Worm (Caenorhabditis elegans) whole organism, L1 larva: ENCODE measurements around the gene F59A1.6.
A peak's percentile ranks its signal among the peaks of the same experiment; 100 is the strongest.

ENCODE experiments used
- Y116A8C.19 ChIP-seq: sonication (generic microtip); optimal IDR thresholded peaks from 2 replicates; lab custom pipeline; 2016; ENCODE audit warnings: missing compliant biosample characterization, missing genetic modification characterization, borderline replicate concordance
- ama-1 ChIP-seq: fragments of 150-350 bp; optimal IDR thresholded peaks from 2 replicates; lab custom pipeline; 2014
- blmp-1 ChIP-seq: fragments of 150-350 bp; optimal IDR thresholded peaks from 2 replicates; lab custom pipeline; 2014; ENCODE audit warnings: missing biosample characterization, missing genetic modification characterization
- ceh-82 ChIP-seq, 3 experiments: fragments of 150-350 bp in 1 of 3; sonication (generic microtip) in 2 of 3; optimal IDR thresholded peaks; 2 replicates each; lab custom pipeline; 2014 to 2017; ENCODE audit warnings: missing biosample characterization in 3 of 3, missing genetic modification characterization in 3 of 3
- ceh-88 ChIP-seq: fragments of 200-800 bp; sonication (Bioruptor generic); IDR thresholded peaks from 2 replicates; pipeline ENCODE4 v1.3.6; 2022; ENCODE audit warnings: missing genetic modification characterization, missing compliant biosample characterization
- ceh-90 ChIP-seq: sonication (generic microtip); optimal IDR thresholded peaks from 2 replicates; lab custom pipeline; 2016; ENCODE audit warnings: missing genetic modification characterization, missing compliant biosample characterization
- efl-1 ChIP-seq, 4 experiments: fragments of 150-350 bp; optimal IDR thresholded peaks in 3 of 4; peaks in 1 of 4; 1 replicate in 1 of 4; 2 replicates in 3 of 4; lab custom pipeline; 2014; ENCODE audit warnings: missing biosample characterization in 2 of 4, missing genetic modification characterization in 2 of 4, missing genetic modification reagents in 2 of 4
- efl-3 ChIP-seq: fragments of 200-800 bp; sonication (Bioruptor generic); optimal IDR thresholded peaks from 2 replicates; lab custom pipeline; 2018; ENCODE audit warnings: mild to moderate bottlenecking, missing genetic modification characterization, missing compliant biosample characterization
- egl-27 ChIP-seq, 2 experiments: fragments of 150-350 bp in 1 of 2; sonication (generic microtip); optimal IDR thresholded peaks; 3 replicates each; lab custom pipeline; 2017 to 2018; ENCODE audit warnings: missing biosample characterization in 2 of 2, missing genetic modification characterization in 2 of 2, missing genetic modification reagents in 2 of 2
- elt-2 ChIP-seq: sonication (generic microtip); optimal IDR thresholded peaks from 2 replicates; lab custom pipeline; 2016; ENCODE audit warnings: missing genetic modification characterization, mild to moderate bottlenecking, inconsistent platforms, missing compliant biosample characterization, missing genetic modification reagents
- fkh-4 ChIP-seq: sonication (generic microtip); optimal IDR thresholded peaks from 2 replicates; lab custom pipeline; 2016; ENCODE audit warnings: missing compliant biosample characterization, missing genetic modification characterization, borderline replicate concordance
- fos-1 ChIP-seq: fragments of 150-350 bp; optimal IDR thresholded peaks from 2 replicates; lab custom pipeline; 2014; ENCODE audit warnings: missing biosample characterization, missing genetic modification characterization
- grh-1 ChIP-seq: fragments of 200-800 bp; sonication (Bioruptor generic); IDR thresholded peaks from 2 replicates; pipeline ENCODE4 v1.3.6; 2022; ENCODE audit warnings: missing genetic modification reagents, missing genetic modification characterization, missing compliant biosample characterization
- hlh-17 ChIP-seq: fragments of 200-800 bp; sonication (Bioruptor generic); optimal IDR thresholded peaks from 2 replicates; lab custom pipeline; 2018; ENCODE audit warnings: missing genetic modification characterization, mild to moderate bottlenecking, missing compliant biosample characterization, moderate library complexity, borderline replicate concordance
- hpl-2 ChIP-seq: fragments of 150-350 bp; optimal IDR thresholded peaks from 2 replicates; lab custom pipeline; 2014; ENCODE audit warnings: missing biosample characterization, missing genetic modification reagents, missing genetic modification characterization
- irx-1 ChIP-seq: sonication (generic microtip); optimal IDR thresholded peaks from 2 replicates; lab custom pipeline; 2016; ENCODE audit warnings: missing genetic modification characterization, missing compliant biosample characterization
- jun-1 ChIP-seq: fragments of 150-350 bp; optimal IDR thresholded peaks from 2 replicates; lab custom pipeline; 2014; ENCODE audit warnings: missing biosample characterization, missing genetic modification reagents, missing genetic modification characterization
- lin-15B ChIP-seq: fragments of 150-350 bp; sonication (generic microtip); optimal IDR thresholded peaks from 3 replicates; lab custom pipeline; 2014; ENCODE audit warnings: missing biosample characterization, missing genetic modification characterization
- lin-35 ChIP-seq, 2 experiments: fragments of 150-350 bp; optimal IDR thresholded peaks; 2 replicates each; lab custom pipeline; 2014; ENCODE audit warnings: missing biosample characterization in 2 of 2, missing genetic modification characterization in 2 of 2, missing genetic modification reagents in 2 of 2
- lsy-2 ChIP-seq, 2 experiments: fragments of 150-350 bp; optimal IDR thresholded peaks; 2 replicates each; lab custom pipeline; 2014; ENCODE audit warnings: missing biosample characterization in 2 of 2, missing genetic modification characterization in 2 of 2
- mef-2 ChIP-seq: fragments of 150-350 bp; optimal IDR thresholded peaks from 2 replicates; lab custom pipeline; 2014; ENCODE audit warnings: missing biosample characterization, missing genetic modification characterization
- mep-1 ChIP-seq: fragments of 150-350 bp; optimal IDR thresholded peaks from 2 replicates; lab custom pipeline; 2014; ENCODE audit warnings: missing biosample characterization, missing genetic modification characterization
- nhr-11 ChIP-seq: fragments of 150-350 bp; optimal IDR thresholded peaks from 2 replicates; lab custom pipeline; 2014; ENCODE audit warnings: missing biosample characterization, missing genetic modification characterization
- nhr-12 ChIP-seq: sonication (generic microtip); optimal IDR thresholded peaks from 2 replicates; lab custom pipeline; 2017; ENCODE audit warnings: missing biosample characterization, missing genetic modification characterization
- nhr-19 ChIP-seq: fragments of 200-800 bp; sonication (Bioruptor generic); conservative IDR thresholded peaks from 2 replicates; pipeline ENCODE4 v1.3.6; 2022; ENCODE audit warnings: missing genetic modification characterization, missing compliant biosample characterization
- nhr-20 ChIP-seq: sonication (generic microtip); optimal IDR thresholded peaks from 2 replicates; lab custom pipeline; 2016; ENCODE audit warnings: mild to moderate bottlenecking, missing genetic modification characterization, missing compliant biosample characterization
- nhr-47 ChIP-seq: sonication (generic microtip); optimal IDR thresholded peaks from 2 replicates; lab custom pipeline; 2016; ENCODE audit warnings: mild to moderate bottlenecking, missing genetic modification characterization, moderate library complexity, missing compliant biosample characterization
- nhr-76 ChIP-seq: sonication (generic microtip); optimal IDR thresholded peaks from 2 replicates; lab custom pipeline; 2017; ENCODE audit warnings: missing biosample characterization, missing genetic modification characterization
- nhr-85 ChIP-seq: sonication (generic microtip); peaks from one replicate; lab custom pipeline; 2016; ENCODE audit warnings: missing genetic modification characterization, inconsistent platforms, missing compliant biosample characterization
- pqm-1 ChIP-seq: sonication (generic microtip); optimal IDR thresholded peaks from 3 replicates; lab custom pipeline; 2017; ENCODE audit warnings: missing biosample characterization, missing genetic modification characterization
- sptf-1 ChIP-seq: fragments of 150-350 bp; optimal IDR thresholded peaks from 2 replicates; lab custom pipeline; 2014; ENCODE audit warnings: missing biosample characterization, missing genetic modification characterization
- tbx-2 ChIP-seq: sonication (generic microtip); optimal IDR thresholded peaks from 2 replicates; lab custom pipeline; 2016; ENCODE audit warnings: missing genetic modification characterization, missing compliant biosample characterization
- unc-130 ChIP-seq: fragments of 150-350 bp; optimal IDR thresholded peaks from 2 replicates; lab custom pipeline; 2017; ENCODE audit warnings: missing biosample characterization, missing genetic modification characterization, inconsistent platforms
- unc-62 ChIP-seq: fragments of 150-350 bp; optimal IDR thresholded peaks from 2 replicates; lab custom pipeline; 2014; ENCODE audit warnings: missing biosample characterization, missing genetic modification reagents, missing genetic modification characterization
- xbp-1 ChIP-seq: sonication (generic microtip); optimal IDR thresholded peaks from 2 replicates; lab custom pipeline; 2016; ENCODE audit warnings: missing genetic modification characterization, missing compliant biosample characterization
- zag-1 ChIP-seq: fragments of 150-350 bp; optimal IDR thresholded peaks from 2 replicates; lab custom pipeline; 2014; ENCODE audit warnings: missing biosample characterization, missing genetic modification characterization
- zip-4 ChIP-seq: fragments of 200-800 bp; sonication (Bioruptor generic); optimal IDR thresholded peaks from 2 replicates; lab custom pipeline; 2018; ENCODE audit warnings: mild to moderate bottlenecking, missing genetic modification characterization, moderate library complexity, missing compliant biosample characterization

Gene F59A1.6

ce11 chrV:17662260-17662659 lies 22.7 kb upstream of the F59A1.6 start:
- no peak for TF ChIP-seq egl-27 (tag; optimal IDR thresholded peaks at IDR 0.05; lab: Kevin White, UChicago)
- no peak for TF ChIP-seq tbx-2
- no peak for TF ChIP-seq zag-1 (tag; lab: Kevin White, UChicago)
- TF ChIP-seq lin-35 (GFP tag; optimal IDR thresholded peaks at IDR 0.05; lab: Kevin White, UChicago) = peak in 1 of 2 experiments; percentile 4
- no peak for TF ChIP-seq nhr-47
- peak; percentile 44 for TF ChIP-seq nhr-20 (tag; lab: Kevin White, UChicago)
- no peak for TF ChIP-seq nhr-85 (tag; lab: Kevin White, UChicago)
- TF ChIP-seq pqm-1 = peak; percentile 69
- no peak for TF ChIP-seq grh-1 (GFP tag; lab: Robert Waterston, UW)
- no peak for TF ChIP-seq nhr-12 (tag; lab: Kevin White, UChicago)
- peak; percentile 93 for TF ChIP-seq elt-2 (tag; lab: Kevin White, UChicago)
- TF ChIP-seq mep-1 (tag; lab: Kevin White, UChicago) = no peak
- no peak for TF ChIP-seq efl-1 (optimal IDR thresholded peaks at IDR 0.05; lab: Kevin White, UChicago)
- no peak for TF ChIP-seq efl-1 (GFP tag; optimal IDR thresholded peaks at IDR 0.05 in 1 of 2; lab: Kevin White, UChicago)
- no peak for TF ChIP-seq mef-2 (tag; lab: Kevin White, UChicago)
- TF ChIP-seq fkh-4 (tag; lab: Kevin White, UChicago) = no peak
- no peak for TF ChIP-seq sptf-1 (tag; lab: Kevin White, UChicago)
- no peak for TF ChIP-seq ceh-88 (GFP tag; lab: Robert Waterston, UW)
- no peak for TF ChIP-seq jun-1 (tag; lab: Kevin White, UChicago)
- no peak for TF ChIP-seq ceh-82 (tag; optimal IDR thresholded peaks at IDR 0.05; lab: Kevin White, UChicago)
- TF ChIP-seq lsy-2 (tag; optimal IDR thresholded peaks at IDR 0.05; lab: Kevin White, UChicago) = no peak
- no peak for TF ChIP-seq hpl-2 (GFP tag; lab: Kevin White, UChicago)
- no peak for TF ChIP-seq unc-130
- no peak for TF ChIP-seq zip-4 (GFP tag; lab: Kevin White, UChicago)

- TF ChIP-seq efl-1 (optimal IDR thresholded peaks at IDR 0.05; lab: Kevin White, UChicago) = no peak
- no peak for TF ChIP-seq efl-1 (GFP tag; optimal IDR thresholded peaks at IDR 0.05 in 1 of 2; lab: Kevin White, UChicago)
- no peak for TF ChIP-seq xbp-1 (tag; lab: Kevin White, UChicago)
- TF ChIP-seq elt-2 (tag; lab: Kevin White, UChicago) = no peak
- no peak for TF ChIP-seq unc-62 (GFP tag; lab: Kevin White, UChicago)
- no peak for TF ChIP-seq ama-1
Observed at ce11 chrV:17664367-17664766, 20.6 kb upstream of the F59A1.6 start.

ce11 chrV:17665906-17666305 lies 19.0 kb upstream of the F59A1.6 start, which contains the start of gene F59A1.11:
Gene F59A1.11 (minus strand): TSS chrV:17666006.
- TF ChIP-seq Y116A8C.19 (tag; lab: Kevin White, UChicago) (no peak), nhr-85 (tag; lab: Kevin White, UChicago) (no peak), mef-2 (tag; lab: Kevin White, UChicago) (no peak), nhr-12 (tag; lab: Kevin White, UChicago) (no peak), unc-130 (no peak), blmp-1 (no peak), nhr-20 (tag; lab: Kevin White, UChicago) (no peak), fos-1 (tag; lab: Kevin White, UChicago) (no peak), ceh-90 (tag; lab: Kevin White, UChicago) (no peak), nhr-11 (tag; lab: Kevin White, UChicago) (no peak), lin-15B (no peak), irx-1 (tag; lab: Kevin White, UChicago) (no peak), hlh-17 (no peak), nhr-47 (no peak), nhr-76 (tag; lab: Kevin White, UChicago) (no peak)
- TF ChIP-seq, all 84 proteins: peak for 0

DNA sequence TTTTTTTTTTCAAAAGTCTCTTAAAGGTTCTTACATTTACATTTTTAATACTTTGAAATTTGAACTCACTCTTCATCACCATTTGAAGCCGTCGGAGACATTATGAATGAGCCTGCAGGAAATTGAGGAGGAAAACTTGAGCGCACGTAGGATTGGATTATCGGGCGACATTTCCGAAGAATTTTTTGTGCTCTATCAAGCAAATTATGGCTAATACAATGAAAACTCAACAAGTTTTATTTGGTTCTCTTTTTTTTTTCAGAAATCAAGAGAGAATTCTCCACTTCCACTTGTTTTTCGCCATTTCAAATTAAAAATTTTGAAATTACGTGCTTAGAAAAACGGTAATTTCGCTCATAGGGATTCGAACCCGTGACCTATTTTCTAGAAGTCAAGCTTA lies 17.3 kb upstream of the F59A1.6 start, which contains the start of gene F59A1.12:
TSS of gene F59A1.12 (minus strand) at position 101 of the 400 bp plus-strand sequence.
- TF ChIP-seq efl-3 (GFP tag; lab: Kevin White, UChicago) (no peak), mef-2 (tag; lab: Kevin White, UChicago) (no peak), nhr-19 (GFP tag; lab: Robert Waterston, UW) (no peak)
